Fruit fly (Drosophila melanogaster): Measurements from ENCODE around the gene Mst27D.

DNA sequence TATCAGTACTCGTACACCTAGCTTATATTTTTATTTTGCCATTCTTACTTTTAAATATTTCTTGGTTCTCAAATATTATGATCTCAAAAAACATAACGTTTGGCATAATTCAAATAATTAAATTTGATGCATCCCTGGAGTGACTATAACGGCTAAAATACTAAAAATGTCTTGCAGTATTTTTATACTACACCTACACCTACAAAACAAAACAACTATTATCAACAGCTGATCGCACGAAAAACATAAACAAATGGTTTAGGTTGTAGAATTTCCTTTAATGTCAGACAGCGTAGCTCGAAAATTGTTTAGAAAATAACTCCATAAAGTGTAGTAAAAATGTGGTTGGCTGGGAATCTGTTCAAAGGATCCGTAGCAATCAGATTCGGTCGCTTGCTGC lies 47.5 kb downstream of the Mst27D start, which contains the start of gene CG43322:
- TF ChIP-seq sd (tag; optimal IDR thresholded peaks at IDR 0.05) = no peak
- TF ChIP-seq Ets65A (GFP tag) = no peak
- TF ChIP-seq dimm (GFP tag; IDR thresholded peaks at IDR 0.05) = no peak
- no peak for TF ChIP-seq cas (GFP tag; IDR thresholded peaks at IDR 0.05)
- no peak for TF ChIP-seq pan (optimal IDR thresholded peaks at IDR 0.05)
- TF ChIP-seq pan (GFP tag; optimal IDR thresholded peaks at IDR 0.05 in 1 of 2, IDR thresholded peaks at IDR 0.05 in 1 of 2) = no peak
- no peak for TF ChIP-seq CG18599 (GFP tag; optimal IDR thresholded peaks at IDR 0.05)
- TF ChIP-seq ATbp (GFP tag; optimal IDR thresholded peaks at IDR 0.05) = no peak
- no peak for TF ChIP-seq Dek (tag; optimal IDR thresholded peaks at IDR 0.05)
- no peak for TF ChIP-seq D19A (tag; optimal IDR thresholded peaks at IDR 0.05)

Data from whole organism, embryonic.